Fruit fly (Drosophila melanogaster) whole organism, embryonic: ENCODE results near the gene HtrA2.
A peak's percentile ranks its signal among the peaks of the same experiment; 100 is the strongest.

Experiments used
- CG10321 ChIP-seq: fragments of 200-800 bp; sonication (Bioruptor generic); IDR thresholded peaks from 2 replicates; pipeline ENCODE4 v1.3.6; 2022; ENCODE audit warnings: missing biosample characterization, missing genetic modification characterization
- CG10959 ChIP-seq: fragments of 200-800 bp; sonication (Bioruptor generic); IDR thresholded peaks from 2 replicates; pipeline ENCODE4 v1.3.6; 2022; ENCODE audit warnings: missing biosample characterization, missing genetic modification characterization
- CG12071 ChIP-seq: fragments of 200-800 bp; sonication (Bioruptor generic); optimal IDR thresholded peaks from 3 replicates; lab custom pipeline; 2018; ENCODE audit warnings: missing biosample characterization, mild to moderate bottlenecking, missing genetic modification characterization
- CG13894 ChIP-seq: fragments of 200-800 bp; sonication (Bioruptor generic); optimal IDR thresholded peaks from 3 replicates; lab custom pipeline; 2018; ENCODE audit warnings: missing biosample characterization, mild to moderate bottlenecking, missing genetic modification characterization, moderate library complexity
- CG14014 ChIP-seq: fragments of 200-800 bp; sonication (Bioruptor generic); IDR thresholded peaks from 2 replicates; pipeline ENCODE4 v1.3.6; 2022; ENCODE audit warnings: missing biosample characterization, missing genetic modification characterization
- CG1602 ChIP-seq: fragments of 200-800 bp; sonication (Bioruptor generic); optimal IDR thresholded peaks from 3 replicates; lab custom pipeline; 2016; ENCODE audit warnings: missing biosample characterization, missing genetic modification characterization
- CG16815 ChIP-seq: fragments of 200-800 bp; sonication (Bioruptor generic); optimal IDR thresholded peaks from 3 replicates; lab custom pipeline; 2017; ENCODE audit warnings: missing biosample characterization, mild to moderate bottlenecking, missing genetic modification characterization
- CG18599 ChIP-seq: fragments of 200-800 bp; sonication (Bioruptor generic); optimal IDR thresholded peaks from 3 replicates; lab custom pipeline; 2017; ENCODE audit warnings: missing biosample characterization, missing genetic modification characterization, mild to moderate bottlenecking, moderate library complexity, missing genetic modification reagents
- CG2199 ChIP-seq: fragments of 200-800 bp; sonication (Bioruptor generic); IDR thresholded peaks from 3 replicates; pipeline ENCODE4 v1.3.6; 2022; ENCODE audit warnings: missing biosample characterization, missing genetic modification characterization
- CG3281 ChIP-seq: fragments of 200-800 bp; sonication (Bioruptor generic); optimal IDR thresholded peaks from 3 replicates; lab custom pipeline; 2017; ENCODE audit warnings: missing biosample characterization, mild to moderate bottlenecking, missing genetic modification characterization
- CG33213 ChIP-seq: fragments of 200-800 bp; sonication (Bioruptor generic); optimal IDR thresholded peaks from 3 replicates; lab custom pipeline; 2016; ENCODE audit warnings: missing biosample characterization, missing genetic modification characterization
- CG33557 ChIP-seq: fragments of 200-800 bp; sonication (Bioruptor generic); optimal IDR thresholded peaks from 2 replicates; lab custom pipeline; 2019; ENCODE audit warnings: missing biosample characterization, mild to moderate bottlenecking, missing genetic modification characterization, moderate library complexity
- CG3407 ChIP-seq: fragments of 200-800 bp; sonication (Bioruptor generic); optimal IDR thresholded peaks from 2 replicates; lab custom pipeline; 2018; ENCODE audit warnings: missing biosample characterization, mild to moderate bottlenecking, missing genetic modification characterization
- CG34224 ChIP-seq: fragments of 200-800 bp; sonication (Bioruptor generic); IDR thresholded peaks from 3 replicates; pipeline ENCODE4 v1.3.6; 2022; ENCODE audit warnings: missing biosample characterization, missing genetic modification characterization; ENCODE audit not compliant: partially characterized antibody
- CG7786 ChIP-seq: fragments of 200-800 bp; sonication (Bioruptor generic); optimal IDR thresholded peaks from 2 replicates; lab custom pipeline; 2016; ENCODE audit warnings: missing biosample characterization, missing genetic modification characterization
- CG7987 ChIP-seq: fragments of 200-800 bp; sonication (Bioruptor generic); optimal IDR thresholded peaks from 2 replicates; lab custom pipeline; 2018; ENCODE audit warnings: missing biosample characterization, mild to moderate bottlenecking, missing genetic modification characterization, moderate library complexity
- CG8089 ChIP-seq: fragments of 200-800 bp; sonication (Bioruptor generic); optimal IDR thresholded peaks from 3 replicates; lab custom pipeline; 2016; ENCODE audit warnings: missing biosample characterization, missing genetic modification characterization
- CG8281 ChIP-seq: fragments of 200-800 bp; sonication (Bioruptor generic); optimal IDR thresholded peaks from 2 replicates; lab custom pipeline; 2018; ENCODE audit warnings: missing biosample characterization, mild to moderate bottlenecking, missing genetic modification characterization, moderate library complexity
- D19B ChIP-seq: fragments of 200-800 bp; sonication (Bioruptor generic); optimal IDR thresholded peaks from 2 replicates; lab custom pipeline; 2017; ENCODE audit warnings: missing biosample characterization, mild to moderate bottlenecking, missing genetic modification characterization
- GATAe ChIP-seq: fragments of 200-800 bp; sonication (Bioruptor generic); conservative IDR thresholded peaks from 2 replicates; pipeline ENCODE4 v1.3.6; 2022; ENCODE audit warnings: missing biosample characterization, missing genetic modification characterization
- HmgD ChIP-seq: fragments of 200-800 bp; sonication (Bioruptor generic); optimal IDR thresholded peaks from 3 replicates; lab custom pipeline; 2016; ENCODE audit warnings: missing biosample characterization, missing genetic modification characterization
- Hsf ChIP-seq: fragments of 200-800 bp; sonication (Bioruptor generic); optimal IDR thresholded peaks from 3 replicates; lab custom pipeline; 2016; ENCODE audit warnings: missing biosample characterization, missing genetic modification characterization
- Med ChIP-seq: fragments of 200-800 bp; sonication (Bioruptor generic); peaks from one replicate; lab custom pipeline; 2016; ENCODE audit warnings: missing biosample characterization, missing genetic modification characterization, mild to moderate bottlenecking, inconsistent platforms, moderate library complexity
- NC2β ChIP-seq: fragments of 200-800 bp; sonication (Bioruptor generic); optimal IDR thresholded peaks from 2 replicates; lab custom pipeline; 2016; ENCODE audit warnings: missing biosample characterization, missing genetic modification characterization
- Opbp ChIP-seq: fragments of 200-800 bp; sonication (Bioruptor generic); IDR thresholded peaks from 3 replicates; pipeline ENCODE4 v1.3.6; 2022; ENCODE audit warnings: missing biosample characterization, missing genetic modification characterization; ENCODE audit not compliant: partially characterized antibody
- Sry-δ ChIP-seq: fragments of 200-800 bp; sonication (Bioruptor generic); optimal IDR thresholded peaks from 2 replicates; lab custom pipeline; 2016; ENCODE audit warnings: missing biosample characterization, missing genetic modification characterization
- Stat92E ChIP-seq, 3 experiments: fragments of >200 bp in 2 of 3; fragments of 200-800 bp in 1 of 3; sonication (Bioruptor generic) in 1 of 3; optimal IDR thresholded peaks; 2 replicates each; lab custom pipeline; 2017 to 2019; ENCODE audit warnings: missing biosample characterization in 3 of 3, missing genetic modification characterization in 3 of 3, mild to moderate bottlenecking in 1 of 3, moderate library complexity in 1 of 3
- Trl ChIP-seq, 3 experiments: fragments of >200 bp in 2 of 3; fragments of 200-800 bp in 1 of 3; sonication (Bioruptor generic) in 1 of 3; optimal IDR thresholded peaks; 2 replicates in 1 of 3; 3 replicates in 2 of 3; lab custom pipeline; 2016 to 2017; ENCODE audit warnings: missing biosample characterization in 1 of 3, missing genetic modification characterization in 1 of 3
- YL-1 ChIP-seq: fragments of 200-800 bp; sonication (Bioruptor generic); optimal IDR thresholded peaks from 3 replicates; lab custom pipeline; 2017; ENCODE audit warnings: missing biosample characterization, mild to moderate bottlenecking, missing genetic modification characterization
- amos ChIP-seq: fragments of 200-800 bp; sonication (Bioruptor generic); IDR thresholded peaks from 2 replicates; pipeline ENCODE4 v1.3.6; 2022; ENCODE audit warnings: missing biosample characterization, missing genetic modification characterization; ENCODE audit not compliant: partially characterized antibody
- caup ChIP-seq: fragments of 200-800 bp; sonication (Bioruptor generic); optimal IDR thresholded peaks from 3 replicates; lab custom pipeline; 2017; ENCODE audit warnings: missing biosample characterization, mild to moderate bottlenecking, missing genetic modification characterization, moderate library complexity; ENCODE audit not compliant: severe bottlenecking
- dimm ChIP-seq: fragments of 200-800 bp; sonication (Bioruptor generic); IDR thresholded peaks from 2 replicates; pipeline ENCODE4 v1.3.6; 2022; ENCODE audit warnings: missing biosample characterization, missing genetic modification characterization
- emc ChIP-seq: fragments of 200-800 bp; sonication (Bioruptor generic); optimal IDR thresholded peaks from 2 replicates; lab custom pipeline; 2016; ENCODE audit warnings: missing biosample characterization, missing genetic modification characterization
- fd3F ChIP-seq: fragments of 200-800 bp; sonication (Bioruptor generic); optimal IDR thresholded peaks from 2 replicates; lab custom pipeline; 2018; ENCODE audit warnings: missing biosample characterization, mild to moderate bottlenecking, missing genetic modification characterization, moderate library complexity
- gcm2 ChIP-seq: fragments of 200-800 bp; sonication (Bioruptor generic); optimal IDR thresholded peaks from 2 replicates; lab custom pipeline; 2016; ENCODE audit warnings: missing biosample characterization, missing genetic modification characterization
- nau ChIP-seq: fragments of 200-800 bp; sonication (Bioruptor generic); optimal IDR thresholded peaks from 3 replicates; lab custom pipeline; 2017; ENCODE audit warnings: missing biosample characterization, mild to moderate bottlenecking, missing genetic modification characterization, missing genetic modification reagents
- nerfin-2 ChIP-seq: fragments of 200-800 bp; sonication (Bioruptor generic); IDR thresholded peaks from 2 replicates; pipeline ENCODE4 v1.3.6; 2022; ENCODE audit warnings: missing biosample characterization, missing genetic modification characterization; ENCODE audit not compliant: partially characterized antibody
- org-1 ChIP-seq: fragments of 200-800 bp; sonication (Bioruptor generic); optimal IDR thresholded peaks from 2 replicates; lab custom pipeline; 2017; ENCODE audit warnings: missing biosample characterization, missing genetic modification characterization
- pan ChIP-seq, 4 experiments: fragments of >200 bp in 3 of 4; fragments of 200-800 bp in 1 of 4; sonication (Bioruptor generic) in 1 of 4; optimal IDR thresholded peaks in 3 of 4; IDR thresholded peaks in 1 of 4; 2 replicates each; pipeline versions ENCODE4 v1.3.6 to Lab custom; 2017 to 2022; ENCODE audit warnings: missing biosample characterization in 2 of 4, missing genetic modification characterization in 2 of 4, mixed read lengths in 1 of 4
- repo ChIP-seq: fragments of 200-800 bp; sonication (Bioruptor generic); optimal IDR thresholded peaks from 2 replicates; lab custom pipeline; 2016; ENCODE audit warnings: missing biosample characterization, missing genetic modification characterization
- salm ChIP-seq: fragments of 200-800 bp; sonication (Bioruptor generic); optimal IDR thresholded peaks from 2 replicates; lab custom pipeline; 2018; ENCODE audit warnings: missing biosample characterization, mild to moderate bottlenecking, missing genetic modification characterization
- unc-4 ChIP-seq: fragments of 200-800 bp; sonication (Bioruptor generic); IDR thresholded peaks from 2 replicates; pipeline ENCODE4 v1.3.6; 2022; ENCODE audit warnings: missing biosample characterization, missing genetic modification characterization; ENCODE audit not compliant: partially characterized antibody
- vnd ChIP-seq: fragments of 200-800 bp; sonication (Bioruptor generic); IDR thresholded peaks from 3 replicates; pipeline ENCODE4 v1.3.6; 2022; ENCODE audit warnings: missing biosample characterization, missing genetic modification characterization; ENCODE audit not compliant: partially characterized antibody
- yki ChIP-seq: fragments of >200 bp; optimal IDR thresholded peaks from 3 replicates; lab custom pipeline; 2018
- zfh1 ChIP-seq: fragments of 200-800 bp; sonication (Bioruptor generic); IDR thresholded peaks from 3 replicates; pipeline ENCODE4 v1.3.6; 2022; ENCODE audit warnings: missing biosample characterization, missing genetic modification characterization

HtrA2 gene

dm6 chr3R:14560635-14561034, 49.1 kb upstream of the HtrA2 start, which contains the start of gene Jig:
Jig (plus strand) TSS chr3R:14560935.
- TF ChIP-seq Stat92E (GFP tag; optimal IDR thresholded peaks at IDR 0.05; lab: Kevin White, UChicago) (no peak), HmgD (GFP tag; lab: Kevin White, UChicago) (no peak), CG1602 (GFP tag; lab: Kevin White, UChicago) (no peak), CG34224 (GFP tag; lab: Robert Waterston, UW) (no peak), CG10959 (GFP tag; lab: Robert Waterston, UW) (no peak), zfh1 (GFP tag; lab: Robert Waterston, UW) (no peak), Sry-δ (GFP tag; lab: Kevin White, UChicago) (no peak), CG16815 (GFP tag; lab: Kevin White, UChicago) (no peak), CG2199 (GFP tag; lab: Robert Waterston, UW) (no peak), CG8281 (tag; lab: Kevin White, UChicago) (no peak), CG8089 (GFP tag; lab: Kevin White, UChicago) (no peak), CG3281 (GFP tag; lab: Kevin White, UChicago) (no peak), Hsf (no peak), salm (tag; lab: Kevin White, UChicago) (no peak), CG13894 (tag; lab: Kevin White, UChicago) (no peak), fd3F (no peak)

- no peak for TF ChIP-seq vnd (GFP tag; lab: Robert Waterston, UW)
- TF ChIP-seq CG7786 (GFP tag; lab: Kevin White, UChicago): no peak
- no peak for TF ChIP-seq D19B (GFP tag; lab: Kevin White, UChicago)
- no peak for TF ChIP-seq nau (GFP tag; lab: Kevin White, UChicago)
- TF ChIP-seq CG14014 (GFP tag; lab: Robert Waterston, UW): no peak
- TF ChIP-seq CG3407 (GFP tag; lab: Kevin White, UChicago): no peak
- TF ChIP-seq CG10321 (GFP tag; lab: Robert Waterston, UW): no peak
- TF ChIP-seq Trl (optimal IDR thresholded peaks at IDR 0.05; lab: Kevin White, UChicago): no peak
- TF ChIP-seq Trl (GFP tag; optimal IDR thresholded peaks at IDR 0.05; lab: Kevin White, UChicago): no peak
- TF ChIP-seq unc-4: no peak
- no peak for TF ChIP-seq CG33213 (GFP tag; lab: Kevin White, UChicago)
- no peak for TF ChIP-seq HmgD (GFP tag; lab: Kevin White, UChicago)
These were observed 48.4 kb upstream of the HtrA2 start, which contains the start of gene CG14854 for dm6 chr3R:14559954-14560353. CG14854 (minus strand) TSS chr3R:14560054.

- no peak for TF ChIP-seq GATAe (GFP tag; lab: Robert Waterston, UW)
- TF ChIP-seq caup (GFP tag; lab: Kevin White, UChicago): peak; percentile 88
- TF ChIP-seq NC2β (GFP tag; lab: Kevin White, UChicago): peak; percentile 83
- peak; percentile 72 for TF ChIP-seq gcm2
- no peak for TF ChIP-seq Opbp (GFP tag; lab: Robert Waterston, UW)
- peak; percentile 71 for TF ChIP-seq dimm (GFP tag; lab: Robert Waterston, UW)
- no peak for TF ChIP-seq yki
- peak; percentile 87 for TF ChIP-seq repo (GFP tag; lab: Kevin White, UChicago)
- no peak for TF ChIP-seq nerfin-2 (GFP tag; lab: Robert Waterston, UW)
- no peak for TF ChIP-seq pan (optimal IDR thresholded peaks at IDR 0.05; lab: Kevin White, UChicago)
- TF ChIP-seq pan (GFP tag; optimal IDR thresholded peaks at IDR 0.05 in 1 of 2, IDR thresholded peaks at IDR 0.05 in 1 of 2): peak in 1 of 2 experiments; percentile 91
- TF ChIP-seq YL-1 (GFP tag; lab: Kevin White, UChicago): peak; percentile 48
- TF ChIP-seq CG10321 (GFP tag; lab: Robert Waterston, UW): peak; percentile 47; the same call in 1 of the 2 replicates
- TF ChIP-seq amos (GFP tag; lab: Robert Waterston, UW): no peak
- no peak for TF ChIP-seq unc-4
- TF ChIP-seq CG7987 (GFP tag; lab: Kevin White, UChicago): peak; percentile 75
- no peak for TF ChIP-seq CG33557
- TF ChIP-seq CG8281 (tag; lab: Kevin White, UChicago): peak; percentile 65
- TF ChIP-seq emc (GFP tag; lab: Kevin White, UChicago): peak; percentile 60
- TF ChIP-seq CG12071 (GFP tag; lab: Kevin White, UChicago): peak; percentile 86
- TF ChIP-seq CG14014 (GFP tag; lab: Robert Waterston, UW): peak; percentile 87
- peak; percentile 97 for TF ChIP-seq CG18599 (GFP tag; lab: Kevin White, UChicago)
- TF ChIP-seq Med (GFP tag; lab: Kevin White, UChicago): peak; percentile 98
- peak; percentile 93 for TF ChIP-seq org-1 (GFP tag; lab: Kevin White, UChicago)
These were observed 46.9 kb upstream of the HtrA2 start for dm6 chr3R:14558383-14558883.
